Worm (Caenorhabditis elegans) whole organism, L4 larva: ENCODE measurements around the gene B0252.8.

Experiments
- F44E2.7 ChIP-seq: fragments of 200-800 bp; sonication (Bioruptor generic); IDR thresholded peaks from 2 replicates; pipeline ENCODE4 v2.1.2; 2022; ENCODE audit warnings: missing genetic modification characterization, missing compliant biosample characterization
- Y48G9A.11 ChIP-seq: fragments of 200-800 bp; sonication (Bioruptor generic); IDR thresholded peaks from 2 replicates; pipeline ENCODE4 v1.3.6; 2022; ENCODE audit warnings: missing genetic modification reagents, missing genetic modification characterization, missing compliant biosample characterization
- ZK546.5 ChIP-seq, 2 experiments: sonication (generic microtip); optimal IDR thresholded peaks; 2 replicates each; lab custom pipeline; 2017; ENCODE audit warnings: missing biosample characterization in 2 of 2, missing genetic modification characterization in 2 of 2
- ama-1 ChIP-seq: fragments of 150-350 bp; optimal IDR thresholded peaks from 2 replicates; lab custom pipeline; 2014; ENCODE audit warnings: inconsistent platforms, mixed read lengths
- cey-2 ChIP-seq: sonication (generic microtip); optimal IDR thresholded peaks from 3 replicates; lab custom pipeline; 2017; ENCODE audit warnings: missing genetic modification characterization, mild to moderate bottlenecking, missing compliant biosample characterization, antibody characterized with exemption, borderline replicate concordance; ENCODE audit not compliant: insufficient read depth
- egl-27 ChIP-seq: sonication (generic microtip); optimal IDR thresholded peaks from 3 replicates; lab custom pipeline; 2017; ENCODE audit warnings: missing biosample characterization, missing genetic modification reagents, missing genetic modification characterization
- fos-1 ChIP-seq: fragments of 150-350 bp; optimal IDR thresholded peaks from 2 replicates; lab custom pipeline; 2014; ENCODE audit warnings: missing biosample characterization, missing genetic modification characterization
- nhr-25 ChIP-seq: sonication (generic microtip); optimal IDR thresholded peaks from 2 replicates; lab custom pipeline; 2017; ENCODE audit warnings: missing genetic modification characterization, mild to moderate bottlenecking, missing compliant biosample characterization, antibody characterized with exemption, moderate library complexity, borderline replicate concordance; ENCODE audit not compliant: insufficient read depth
- skn-1 ChIP-seq: fragments of 150-350 bp; optimal IDR thresholded peaks from 2 replicates; lab custom pipeline; 2014; ENCODE audit warnings: missing biosample characterization, missing genetic modification characterization

DNA sequence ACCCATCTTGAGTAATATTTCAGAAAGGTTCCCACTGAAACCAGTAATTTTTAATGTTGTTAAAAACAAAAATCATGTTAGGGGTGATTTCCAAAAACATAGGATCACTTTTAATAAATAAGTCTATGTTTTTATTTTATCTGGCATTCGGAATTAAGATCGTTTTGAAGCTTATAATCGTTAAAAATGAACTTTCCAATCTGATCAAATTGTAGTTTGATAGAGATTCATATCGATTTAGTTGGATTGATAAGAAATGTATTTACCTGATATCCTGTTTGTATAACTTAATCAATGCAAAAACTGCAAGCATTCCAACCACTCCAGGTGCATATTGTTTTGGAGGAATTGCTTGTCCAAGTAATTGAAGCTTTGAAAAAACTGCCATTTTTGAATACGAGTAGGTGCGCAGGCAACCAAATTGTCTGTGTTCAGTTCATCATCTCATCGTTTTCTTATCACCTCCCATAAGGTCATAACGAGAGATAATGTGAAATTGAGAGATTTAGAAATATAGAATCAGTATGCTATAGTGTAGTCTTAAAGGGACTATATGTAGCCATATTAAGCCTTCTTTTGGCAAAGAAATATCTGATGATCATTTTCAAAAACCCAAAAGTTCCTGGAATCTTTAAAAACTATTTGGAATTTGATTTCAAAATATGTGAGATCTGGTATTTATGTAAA, 28.5 kb upstream of the B0252.8 start, which contains the start of gene pmp-2:
- TF ChIP-seq nhr-25 (tag; lab: Kevin White, UChicago) (no peak), F44E2.7 (GFP tag; lab: Robert Waterston, UW) (no peak), fos-1 (tag; lab: Kevin White, UChicago) (no peak), ZK546.5 (tag; optimal IDR thresholded peaks at IDR 0.05; lab: Kevin White, UChicago) (no peak), skn-1 (tag; lab: Kevin White, UChicago) (no peak), ama-1 (no peak), cey-2 (no peak), Y48G9A.11 (no peak), egl-27 (tag; lab: Kevin White, UChicago) (no peak)
